Worm (Caenorhabditis elegans): ENCODE measurements around the gene bath-42.

ce11 chrIII:8175263-8175662 is 12.1 kb upstream of the bath-42 start:
- TF ChIP-seq ahr-1 (tag; optimal IDR thresholded peaks at IDR 0.05) (no peak), gmeb-2 (tag; optimal IDR thresholded peaks at IDR 0.05) (no peak), ceh-48 (tag; optimal IDR thresholded peaks at IDR 0.05) (no peak), pros-1 (tag; optimal IDR thresholded peaks at IDR 0.05) (no peak), che-1 (tag; optimal IDR thresholded peaks at IDR 0.05) (no peak), dve-1 (tag; optimal IDR thresholded peaks at IDR 0.05) (no peak), sox-4 (tag; optimal IDR thresholded peaks at IDR 0.05) (no peak), C38D4.7 (GFP tag; optimal IDR thresholded peaks at IDR 0.05) (no peak), pag-3 (tag; optimal IDR thresholded peaks at IDR 0.05; ENCODE audit: borderline replicate concordance) (no peak), nhr-11 (tag; optimal IDR thresholded peaks at IDR 0.05) (no peak), ceh-24 (tag; optimal IDR thresholded peaks at IDR 0.05) (no peak), ceh-14 (tag; optimal IDR thresholded peaks at IDR 0.05) (no peak), mec-3 (tag; optimal IDR thresholded peaks at IDR 0.05; ENCODE audit: borderline replicate concordance) (no peak)
